Fruit fly (Drosophila melanogaster): ENCODE results near the gene Hsp23.

Hsp23 gene

DNA sequence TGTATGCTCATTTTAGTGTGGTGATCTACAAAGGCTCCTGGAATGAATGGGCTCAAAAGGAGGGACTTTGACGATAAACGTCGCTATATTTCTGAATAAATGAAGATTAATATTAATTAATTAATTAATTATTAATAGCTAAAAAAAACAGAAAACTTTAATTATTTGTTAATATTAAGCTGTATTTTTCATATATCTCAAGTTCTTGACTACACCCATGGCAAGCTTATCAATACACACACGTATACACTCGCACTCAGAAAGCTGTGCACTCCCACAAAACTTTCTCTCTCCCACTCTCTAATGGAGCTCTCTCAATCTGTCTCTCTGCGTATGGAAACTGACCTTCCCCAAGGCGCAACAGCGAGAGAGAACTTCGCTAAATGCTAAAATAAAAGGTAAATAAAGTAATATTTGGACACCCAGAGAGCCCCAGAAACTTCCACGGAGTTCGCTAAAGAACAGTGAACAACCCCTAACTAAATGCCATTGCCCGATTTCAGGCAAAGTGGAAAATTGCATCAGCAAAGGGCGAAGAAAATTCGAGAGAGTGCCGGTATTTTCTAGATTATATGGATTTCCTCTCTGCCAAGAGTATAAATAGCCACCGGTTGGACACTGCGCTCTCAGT is 8.2 kb upstream of the Hsp23 start (continued):
- TF ChIP-seq aop (GFP tag; IDR thresholded peaks at IDR 0.05) (no peak), CG6813 (GFP tag; optimal IDR thresholded peaks at IDR 0.05) (peak; percentile 75), chn (GFP tag; optimal IDR thresholded peaks at IDR 0.05) (peak; percentile 6), CG13894 (tag; optimal IDR thresholded peaks at IDR 0.05) (peak; percentile 61), usp (GFP tag; optimal IDR thresholded peaks at IDR 0.05) (no peak), Lhr (GFP tag; optimal IDR thresholded peaks at IDR 0.05) (peak; percentile 2), CG32767 (GFP tag; IDR thresholded peaks at IDR 0.05) (peak; percentile 76), CG9437 (GFP tag; optimal IDR thresholded peaks at IDR 0.05) (peak; percentile 22), CG7987 (GFP tag; optimal IDR thresholded peaks at IDR 0.05) (peak; percentile 6), CG7839 (tag; optimal IDR thresholded peaks at IDR 0.05) (peak; percentile 75), HHEX (GFP tag; optimal IDR thresholded peaks at IDR 0.05) (peak; percentile 77), bcd (GFP tag; optimal IDR thresholded peaks at IDR 0.05) (peak; percentile 59), CG8089 (GFP tag; optimal IDR thresholded peaks at IDR 0.05) (no peak), CG6791 (GFP tag; IDR thresholded peaks at IDR 0.05; ENCODE audit: partially characterized antibody) (no peak), BtbVII (GFP tag; optimal IDR thresholded peaks at IDR 0.05) (peak; percentile 73), CG8924 (tag; optimal IDR thresholded peaks at IDR 0.05) (peak; percentile 11), CG6689 (GFP tag; IDR thresholded peaks at IDR 0.05) (peak; percentile 69), Lpt (GFP tag; optimal IDR thresholded peaks at IDR 0.05) (no peak), CG12155 (GFP tag; optimal IDR thresholded peaks at IDR 0.05) (peak; percentile 49), dpn (GFP tag; optimal IDR thresholded peaks at IDR 0.05) (peak in 1 of 2 experiments; percentile 43), tgo (GFP tag; IDR thresholded peaks at IDR 0.05) (peak; percentile 67; the same call in 2 of the 3 replicates), CG5953 (GFP tag; IDR thresholded peaks at IDR 0.05) (peak; percentile 69), CG16779 (GFP tag; IDR thresholded peaks at IDR 0.05) (no peak), CG12744 (GFP tag; optimal IDR thresholded peaks at IDR 0.05) (no peak), psq (GFP tag; optimal IDR thresholded peaks at IDR 0.05) (peak; percentile 9), wdn (GFP tag; IDR thresholded peaks at IDR 0.05) (peak; percentile 55), CG1603 (tag; optimal IDR thresholded peaks at IDR 0.05) (no peak), Hsf (GFP tag; optimal IDR thresholded peaks at IDR 0.05) (peak; percentile 48), CG7372 (GFP tag; IDR thresholded peaks at IDR 0.05) (peak; percentile 28; the same call in 1 of the 2 replicates), Ssrp (tag; optimal IDR thresholded peaks at IDR 0.05) (peak; percentile 54), CG15601 (tag; optimal IDR thresholded peaks at IDR 0.05) (peak; percentile 64), CG6683 (GFP tag; optimal IDR thresholded peaks at IDR 0.05) (peak; percentile 36), nmo (GFP tag; optimal IDR thresholded peaks at IDR 0.05) (peak; percentile 54), gce (GFP tag; IDR thresholded peaks at IDR 0.05) (0 out of 3 replicates have a peak, but pooled peaks have one; percentile 62), lola (GFP tag; optimal IDR thresholded peaks at IDR 0.05) (peak in 1 of 3 experiments; percentile 63), tna (GFP tag; IDR thresholded peaks at IDR 0.05; ENCODE audit: partially characterized antibody) (no peak; the same call in 1 of the 2 replicates), stc (GFP tag; IDR thresholded peaks at IDR 0.05) (peak; percentile 79), HLH3B (GFP tag; IDR thresholded peaks at IDR 0.05) (peak; percentile 78), CG3847 (GFP tag; IDR thresholded peaks at IDR 0.05) (0 out of 2 replicates have a peak, but pooled peaks have one; percentile 20), CG10209 (GFP tag; optimal IDR thresholded peaks at IDR 0.05) (peak; percentile 57), CG17328 (GFP tag; IDR thresholded peaks at IDR 0.05) (peak; percentile 81), CG6272 (GFP tag; IDR thresholded peaks at IDR 0.05) (no peak), gfzf (GFP tag; optimal IDR thresholded peaks at IDR 0.05) (no peak), CG6765 (GFP tag; optimal IDR thresholded peaks at IDR 0.05) (peak; percentile 54), MTF-1 (GFP tag; optimal IDR thresholded peaks at IDR 0.05; ENCODE audit: borderline replicate concordance) (peak; percentile 49), CG10274 (GFP tag; optimal IDR thresholded peaks at IDR 0.05) (no peak), CG10979 (tag; optimal IDR thresholded peaks at IDR 0.05) (peak; percentile 73), E2f1 (GFP tag; IDR thresholded peaks at IDR 0.05) (peak; percentile 73), nerfin-2 (GFP tag; IDR thresholded peaks at IDR 0.05; ENCODE audit: partially characterized antibody) (no peak)

Data from whole organism, embryonic.